Fruit fly (Drosophila melanogaster) whole organism, prepupa: ENCODE data around the gene DZIP1.

Source experiments
- Blimp-1 ChIP-seq: fragments of 200-800 bp; sonication (Bioruptor generic); optimal IDR thresholded peaks from 3 replicates; lab custom pipeline; 2017; ENCODE audit warnings: missing biosample characterization, missing genetic modification characterization, mild to moderate bottlenecking, moderate library complexity, missing genetic modification reagents
- CG11762 ChIP-seq: fragments of 200-800 bp; sonication (Bioruptor generic); optimal IDR thresholded peaks from 3 replicates; lab custom pipeline; 2016; ENCODE audit warnings: missing biosample characterization, missing genetic modification characterization; ENCODE audit not compliant: insufficient read depth
- CG1621 ChIP-seq: fragments of 200-800 bp; sonication (Bioruptor generic); optimal IDR thresholded peaks from 3 replicates; lab custom pipeline; 2018; ENCODE audit warnings: missing biosample characterization, mild to moderate bottlenecking, missing genetic modification characterization
- CG31627 ChIP-seq: fragments of 200-800 bp; sonication (Bioruptor generic); optimal IDR thresholded peaks from 3 replicates; lab custom pipeline; 2016; ENCODE audit warnings: missing biosample characterization, missing genetic modification characterization
- CG34406 ChIP-seq: fragments of 200-800 bp; sonication (Bioruptor generic); optimal IDR thresholded peaks from 3 replicates; lab custom pipeline; 2016; ENCODE audit warnings: missing biosample characterization, missing genetic modification characterization
- CG3919 ChIP-seq: fragments of 200-800 bp; sonication (Bioruptor generic); optimal IDR thresholded peaks from 3 replicates; lab custom pipeline; 2016; ENCODE audit warnings: missing biosample characterization, missing genetic modification characterization
- CG4318 ChIP-seq: fragments of 200-800 bp; sonication (Bioruptor generic); optimal IDR thresholded peaks from 3 replicates; lab custom pipeline; 2017; ENCODE audit warnings: missing biosample characterization, mild to moderate bottlenecking, missing genetic modification characterization
- CG6163 ChIP-seq: fragments of 200-800 bp; sonication (Bioruptor generic); IDR thresholded peaks from 3 replicates; pipeline ENCODE4 v1.3.6; 2022; ENCODE audit warnings: missing biosample characterization, missing genetic modification characterization
- CG6792 ChIP-seq: fragments of 200-800 bp; sonication (Bioruptor generic); optimal IDR thresholded peaks from 3 replicates; lab custom pipeline; 2016; ENCODE audit warnings: missing biosample characterization, missing genetic modification characterization
- CG6808 ChIP-seq: fragments of 200-800 bp; sonication (Bioruptor generic); optimal IDR thresholded peaks from 3 replicates; lab custom pipeline; 2017; ENCODE audit warnings: missing biosample characterization, missing genetic modification characterization, mild to moderate bottlenecking, moderate library complexity, missing genetic modification reagents
- CG6854 ChIP-seq: fragments of 200-800 bp; sonication (Bioruptor generic); optimal IDR thresholded peaks from 2 replicates; lab custom pipeline; 2017; ENCODE audit warnings: missing biosample characterization, mild to moderate bottlenecking, missing genetic modification characterization
- CG8119 ChIP-seq: fragments of 200-800 bp; sonication (Bioruptor generic); IDR thresholded peaks from 3 replicates; pipeline ENCODE4 v1.3.6; 2022; ENCODE audit warnings: missing biosample characterization, missing genetic modification characterization
- CG8319 ChIP-seq: fragments of 200-800 bp; sonication (Bioruptor generic); optimal IDR thresholded peaks from 3 replicates; lab custom pipeline; 2016; ENCODE audit warnings: missing biosample characterization, missing genetic modification characterization
- CG8632 ChIP-seq: fragments of 200-800 bp; sonication (Bioruptor generic); optimal IDR thresholded peaks from 3 replicates; lab custom pipeline; 2016; ENCODE audit warnings: missing biosample characterization, missing genetic modification characterization
- CG9139 ChIP-seq: fragments of 200-800 bp; sonication (Bioruptor generic); optimal IDR thresholded peaks from 3 replicates; lab custom pipeline; 2017; ENCODE audit warnings: missing biosample characterization, mild to moderate bottlenecking, missing genetic modification characterization
- Eip78C ChIP-seq: fragments of 200-800 bp; sonication (Bioruptor generic); peaks from one replicate; lab custom pipeline; 2016; ENCODE audit warnings: missing biosample characterization, missing genetic modification characterization
- Eip93F ChIP-seq: fragments of 200-800 bp; sonication (Bioruptor generic); optimal IDR thresholded peaks from 2 replicates; lab custom pipeline; 2016; ENCODE audit warnings: missing biosample characterization, mild to moderate bottlenecking, missing genetic modification characterization
- Ets21C ChIP-seq: fragments of 200-800 bp; sonication (Bioruptor generic); optimal IDR thresholded peaks from 3 replicates; lab custom pipeline; 2016; ENCODE audit warnings: missing biosample characterization, missing genetic modification characterization
- Ets96B ChIP-seq: fragments of 200-800 bp; optimal IDR thresholded peaks from 2 replicates; lab custom pipeline; 2019; ENCODE audit warnings: missing biosample characterization, mild to moderate bottlenecking, missing genetic modification characterization, moderate library complexity
- Hr39 ChIP-seq: fragments of 200-800 bp; sonication (Bioruptor generic); optimal IDR thresholded peaks from 2 replicates; lab custom pipeline; 2016; ENCODE audit warnings: missing biosample characterization, missing genetic modification characterization
- Hr4 ChIP-seq: fragments of 200-800 bp; sonication (Bioruptor generic); optimal IDR thresholded peaks from 3 replicates; lab custom pipeline; 2016; ENCODE audit warnings: missing biosample characterization, missing genetic modification characterization
- Smox ChIP-seq: fragments of 200-800 bp; sonication (Bioruptor generic); optimal IDR thresholded peaks from 3 replicates; lab custom pipeline; 2016; ENCODE audit warnings: missing biosample characterization, missing genetic modification characterization
- Sox15 ChIP-seq: fragments of 200-800 bp; sonication (Bioruptor generic); optimal IDR thresholded peaks from 3 replicates; lab custom pipeline; 2016; ENCODE audit warnings: missing biosample characterization, missing genetic modification characterization
- achi ChIP-seq: fragments of 200-800 bp; sonication (Bioruptor generic); optimal IDR thresholded peaks from 3 replicates; lab custom pipeline; 2016; ENCODE audit warnings: missing biosample characterization, missing genetic modification characterization
- acj6 ChIP-seq: fragments of 200-800 bp; sonication (Bioruptor generic); optimal IDR thresholded peaks from 3 replicates; lab custom pipeline; 2016; ENCODE audit warnings: missing biosample characterization, missing genetic modification characterization
- dac ChIP-seq: fragments of 200-800 bp; sonication (Bioruptor generic); optimal IDR thresholded peaks from 2 replicates; lab custom pipeline; 2017; ENCODE audit warnings: missing biosample characterization, mild to moderate bottlenecking, missing genetic modification characterization
- fd59A ChIP-seq: fragments of 200-800 bp; sonication (Bioruptor generic); optimal IDR thresholded peaks from 2 replicates; lab custom pipeline; 2017; ENCODE audit warnings: missing biosample characterization, mild to moderate bottlenecking, missing genetic modification characterization, missing genetic modification reagents
- fd85E ChIP-seq: fragments of 200-800 bp; sonication (Bioruptor generic); optimal IDR thresholded peaks from 3 replicates; lab custom pipeline; 2016; ENCODE audit warnings: missing biosample characterization, missing genetic modification characterization
- fkh ChIP-seq: fragments of 200-800 bp; sonication (Bioruptor generic); optimal IDR thresholded peaks from 3 replicates; lab custom pipeline; 2017; ENCODE audit warnings: missing biosample characterization, mild to moderate bottlenecking, missing genetic modification characterization, moderate library complexity
- lz ChIP-seq: fragments of 200-800 bp; sonication (Bioruptor generic); optimal IDR thresholded peaks from 3 replicates; lab custom pipeline; 2016; ENCODE audit warnings: missing biosample characterization, missing genetic modification characterization
- pdm3 ChIP-seq: fragments of 200-800 bp; sonication (Bioruptor generic); optimal IDR thresholded peaks from 3 replicates; lab custom pipeline; 2016; ENCODE audit warnings: missing biosample characterization, missing genetic modification characterization
- spab ChIP-seq: fragments of 200-800 bp; sonication (Bioruptor generic); optimal IDR thresholded peaks from 2 replicates; lab custom pipeline; 2017; ENCODE audit warnings: missing biosample characterization, mild to moderate bottlenecking, missing genetic modification characterization, missing genetic modification reagents
- svp ChIP-seq: fragments of 200-800 bp; sonication (Bioruptor generic); peaks from one replicate; lab custom pipeline; 2016; ENCODE audit warnings: missing biosample characterization, missing genetic modification characterization

DZIP1 gene

dm6 chr3R:24514652-24515328 lies at the start of gene DZIP1, which contains the start of gene nAChRbeta2:
Gene DZIP1, plus strand, starts transcription at chr3R:24515278.
Gene nAChRbeta2, minus strand, starts transcription at chr3R:24515106.
- TF ChIP-seq Smox (GFP tag; lab: Kevin White, UChicago): no peak
- peak; percentile 47 for TF ChIP-seq achi (GFP tag; lab: Kevin White, UChicago)

- TF ChIP-seq CG6792 (no peak), CG8632 (GFP tag; lab: Kevin White, UChicago) (no peak), svp (peak; percentile 14), Hr4 (GFP tag; lab: Kevin White, UChicago) (no peak), CG34406 (GFP tag; lab: Kevin White, UChicago) (no peak), Eip93F (GFP tag; lab: Kevin White, UChicago) (no peak), acj6 (GFP tag; lab: Kevin White, UChicago) (no peak), dac (GFP tag; lab: Kevin White, UChicago) (no peak), CG6854 (no peak), Eip78C (GFP tag; lab: Kevin White, UChicago) (peak; percentile 22)
Observed at dm6 chr3R:24467237-24467636, 47.8 kb upstream of the DZIP1 start.

- TF ChIP-seq fkh (no peak), dac (GFP tag; lab: Kevin White, UChicago) (no peak), fd85E (GFP tag; lab: Kevin White, UChicago) (no peak), CG31627 (no peak), Sox15 (GFP tag; lab: Kevin White, UChicago) (no peak), Blimp-1 (no peak), CG11762 (GFP tag; lab: Kevin White, UChicago) (no peak), CG8119 (GFP tag; lab: Robert Waterston, UW) (no peak), spab (GFP tag; lab: Kevin White, UChicago) (no peak), Smox (GFP tag; lab: Kevin White, UChicago) (no peak), Eip93F (GFP tag; lab: Kevin White, UChicago) (no peak), CG9139 (GFP tag; lab: Kevin White, UChicago) (no peak), fd59A (GFP tag; lab: Kevin White, UChicago) (no peak), CG8632 (GFP tag; lab: Kevin White, UChicago) (no peak), CG4318 (GFP tag; lab: Kevin White, UChicago) (no peak), pdm3 (no peak), lz (GFP tag; lab: Kevin White, UChicago) (no peak), CG1621 (tag; lab: Kevin White, UChicago) (no peak)
Observed at dm6 chr3R:24469097-24469496, 46.0 kb upstream of the DZIP1 start, which contains the start of gene CG31128. Gene CG31128, plus strand, starts transcription at chr3R:24469397.

dm6 chr3R:24474760-24475159 lies 40.3 kb upstream of the DZIP1 start:
- TF ChIP-seq CG8319 (GFP tag; lab: Kevin White, UChicago): no peak
- TF ChIP-seq acj6 (GFP tag; lab: Kevin White, UChicago): no peak
- TF ChIP-seq CG34406 (GFP tag; lab: Kevin White, UChicago): no peak
- no peak for TF ChIP-seq Sox15 (GFP tag; lab: Kevin White, UChicago)
- TF ChIP-seq CG31627: no peak
- no peak for TF ChIP-seq CG9139 (GFP tag; lab: Kevin White, UChicago)
- no peak for TF ChIP-seq Hr4 (GFP tag; lab: Kevin White, UChicago)
- TF ChIP-seq Blimp-1: no peak
- no peak for TF ChIP-seq CG6163 (GFP tag; lab: Robert Waterston, UW)
- TF ChIP-seq CG8119 (GFP tag; lab: Robert Waterston, UW): no peak

- TF ChIP-seq CG11762 (GFP tag; lab: Kevin White, UChicago) (no peak), Hr39 (GFP tag; lab: Kevin White, UChicago) (no peak)
Observed at dm6 chr3R:24481040-24481439, 34.0 kb upstream of the DZIP1 start.

dm6 chr3R:24484990-24485478 lies 30.0 kb upstream of the DZIP1 start, which contains the start of gene nAChRalpha2:
Gene nAChRalpha2, plus strand, starts transcription at chr3R:24485428.
- TF ChIP-seq CG6808 (GFP tag; lab: Kevin White, UChicago): no peak
- TF ChIP-seq Eip78C (GFP tag; lab: Kevin White, UChicago): peak; percentile 1
- no peak for TF ChIP-seq CG3919 (GFP tag; lab: Kevin White, UChicago)
- peak; percentile 25 for TF ChIP-seq svp
- TF ChIP-seq Ets21C (GFP tag; lab: Kevin White, UChicago): no peak
- no peak for TF ChIP-seq achi (GFP tag; lab: Kevin White, UChicago)
- no peak for TF ChIP-seq Ets96B
